Worm (Caenorhabditis elegans): ENCODE data around the gene toe-2.
A peak's percentile ranks its signal among the peaks of the same experiment; 100 is the strongest.

The toe-2 gene

DNA sequence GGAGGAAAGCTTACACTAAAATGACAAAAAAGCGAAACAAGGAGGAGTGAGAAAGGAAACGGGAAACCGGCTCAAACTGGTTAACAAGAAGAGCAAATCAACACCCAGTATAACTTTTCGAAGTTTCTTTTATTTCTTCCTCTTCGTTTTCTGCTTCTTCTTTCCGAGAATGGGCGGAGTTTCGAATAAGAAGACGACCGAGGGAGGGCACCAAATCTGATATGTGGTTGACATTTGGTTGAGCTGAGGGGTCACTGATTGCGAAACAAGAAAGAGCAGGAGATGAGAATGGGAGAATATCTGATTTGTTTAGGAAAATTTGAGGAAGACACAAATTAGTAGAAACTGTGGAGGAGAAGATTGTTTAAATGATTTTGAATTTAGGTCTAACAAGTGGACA lies 22.6 kb downstream of the toe-2 start:
- peak; percentile 52 for TF ChIP-seq ces-1 (GFP tag; optimal IDR thresholded peaks at IDR 0.05)
- no peak for TF ChIP-seq cnd-1 (tag; optimal IDR thresholded peaks at IDR 0.05)

DNA sequence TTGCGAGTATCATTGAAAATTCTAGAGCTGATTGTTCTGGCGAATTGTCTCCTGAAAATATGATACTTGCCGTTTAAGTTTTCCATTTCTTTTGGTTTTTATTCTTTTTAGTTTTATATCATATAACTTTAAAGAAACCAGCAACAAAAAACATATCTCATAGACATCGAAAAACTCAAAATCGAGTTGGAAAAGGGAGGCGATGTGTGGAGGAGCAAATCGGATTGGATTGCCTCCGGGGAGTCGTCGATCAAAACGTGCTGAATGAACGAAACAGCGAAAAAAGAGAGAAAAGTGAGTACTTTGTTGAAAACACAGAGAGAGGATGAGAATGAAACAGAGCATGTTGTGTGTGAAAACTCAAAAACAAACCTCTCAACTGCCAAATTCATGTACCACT lies 24.0 kb downstream of the toe-2 start:
- TF ChIP-seq ces-1 (GFP tag; optimal IDR thresholded peaks at IDR 0.05): peak; percentile 34
- no peak for TF ChIP-seq mep-1 (tag; optimal IDR thresholded peaks at IDR 0.05)

DNA sequence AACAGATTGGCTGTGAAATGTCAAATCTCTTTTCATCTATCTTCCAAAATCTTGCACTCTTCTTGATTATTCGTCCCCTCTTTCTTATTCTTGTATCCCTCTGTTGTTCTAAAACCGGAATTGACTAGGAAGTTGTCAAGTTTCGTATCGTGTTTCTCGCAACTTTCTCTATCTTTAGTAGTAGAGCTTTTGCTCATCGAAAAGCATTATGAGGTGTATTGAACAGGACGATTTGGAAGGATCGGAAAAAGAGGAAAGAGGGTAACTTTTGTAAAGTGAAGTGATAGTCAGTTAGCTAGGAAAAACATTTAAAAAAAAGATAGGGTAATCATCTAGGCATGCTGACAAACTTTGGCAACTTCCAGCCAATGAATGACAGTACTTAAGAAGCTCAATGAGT lies 24.7 kb downstream of the toe-2 start:
- no peak for TF ChIP-seq unc-120 (tag; optimal IDR thresholded peaks at IDR 0.05; ENCODE audit: poor library complexity, severe bottlenecking)
- no peak for TF ChIP-seq ceh-43 (GFP tag; optimal IDR thresholded peaks at IDR 0.05)
- TF ChIP-seq ceh-83 (GFP tag; optimal IDR thresholded peaks at IDR 0.05): no peak
- no peak for TF ChIP-seq lin-13 (tag; optimal IDR thresholded peaks at IDR 0.05)
- no peak for TF ChIP-seq ceh-39 (tag; optimal IDR thresholded peaks at IDR 0.05)
- TF ChIP-seq drap-1 (GFP tag; optimal IDR thresholded peaks at IDR 0.05): no peak
- TF ChIP-seq flh-1 (GFP tag; optimal IDR thresholded peaks at IDR 0.05): no peak
- no peak for TF ChIP-seq blmp-1 (tag; optimal IDR thresholded peaks at IDR 0.05)

DNA sequence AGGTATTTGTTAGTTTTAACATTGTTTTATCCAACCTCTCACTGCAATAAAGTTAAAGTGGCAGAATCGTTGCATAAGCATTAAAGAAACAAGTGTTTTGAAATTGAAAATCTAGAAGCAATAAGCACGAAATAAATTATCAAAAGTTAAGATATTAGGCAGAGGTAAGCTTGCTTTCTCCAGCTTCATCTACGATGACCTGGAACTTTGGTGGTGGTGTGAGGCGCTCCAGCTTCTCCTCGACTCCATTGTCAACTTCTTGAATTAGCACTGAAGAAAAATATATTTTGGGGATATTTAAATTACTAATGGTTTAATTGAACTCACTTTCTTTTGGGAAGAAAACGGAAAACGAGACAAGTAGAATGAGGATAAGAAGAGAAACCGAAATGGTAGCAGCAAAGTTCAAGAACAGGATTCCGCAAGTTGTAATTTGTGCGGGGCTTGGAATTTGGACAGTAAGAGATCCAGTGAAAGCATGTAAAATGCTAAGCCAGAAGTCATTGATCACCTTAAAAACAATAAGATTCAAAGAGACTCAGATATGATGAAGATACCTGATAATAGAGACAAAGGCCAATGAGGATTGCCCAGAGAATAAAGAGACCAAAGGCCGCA lies 27.4 kb downstream of the toe-2 start:
- no peak for TF ChIP-seq snpc-4 (tag; optimal IDR thresholded peaks at IDR 0.05)
- TF ChIP-seq lin-32 (GFP tag; optimal IDR thresholded peaks at IDR 0.05): no peak
- no peak for TF ChIP-seq zip-8 (tag; optimal IDR thresholded peaks at IDR 0.05)
- no peak for TF ChIP-seq unc-120 (tag; optimal IDR thresholded peaks at IDR 0.05; ENCODE audit: poor library complexity, severe bottlenecking)
- no peak for TF ChIP-seq cnd-1 (tag; optimal IDR thresholded peaks at IDR 0.05)
- TF ChIP-seq ceh-39 (tag; optimal IDR thresholded peaks at IDR 0.05): no peak
- no peak for TF ChIP-seq nhr-2 (tag; optimal IDR thresholded peaks at IDR 0.05)
- no peak for TF ChIP-seq M03D4.4 (tag; optimal IDR thresholded peaks at IDR 0.05)
- TF ChIP-seq drap-1 (GFP tag; optimal IDR thresholded peaks at IDR 0.05): no peak
- TF ChIP-seq ham-2 (GFP tag; optimal IDR thresholded peaks at IDR 0.05): no peak
- TF ChIP-seq lsy-2 (tag; optimal IDR thresholded peaks at IDR 0.05): no peak
- no peak for TF ChIP-seq flh-1 (GFP tag; optimal IDR thresholded peaks at IDR 0.05)
- TF ChIP-seq nhr-12 (tag; optimal IDR thresholded peaks at IDR 0.05): no peak
- no peak for TF ChIP-seq elt-1 (tag; optimal IDR thresholded peaks at IDR 0.05; ENCODE audit: borderline replicate concordance, insufficient read depth)
- TF ChIP-seq lin-13 (tag; optimal IDR thresholded peaks at IDR 0.05): no peak
- no peak for TF ChIP-seq ztf-11 (tag; optimal IDR thresholded peaks at IDR 0.05)
- no peak for TF ChIP-seq ces-1 (GFP tag; optimal IDR thresholded peaks at IDR 0.05)
- TF ChIP-seq nhr-237 (tag; optimal IDR thresholded peaks at IDR 0.05): no peak
- no peak for TF ChIP-seq sptf-1 (tag; optimal IDR thresholded peaks at IDR 0.05)
- TF ChIP-seq blmp-1 (tag; optimal IDR thresholded peaks at IDR 0.05): no peak

DNA sequence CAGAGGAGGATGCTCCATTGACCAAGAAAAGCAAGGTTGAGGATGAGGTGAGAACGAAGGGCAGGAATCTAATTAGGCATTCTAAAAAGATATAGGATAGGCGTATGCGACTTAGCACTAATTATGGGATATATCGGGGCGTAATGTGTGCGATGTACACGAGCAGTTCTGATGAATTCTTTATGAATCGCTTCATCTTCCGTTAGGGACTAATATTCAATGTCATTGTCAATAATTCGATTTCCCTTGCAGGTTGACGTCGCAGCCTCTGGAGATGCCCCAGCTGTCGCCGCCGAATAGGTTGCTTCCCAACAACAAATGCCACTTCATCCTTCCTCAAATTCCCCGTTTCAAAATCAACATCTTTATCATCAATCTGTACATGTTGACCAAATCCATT lies 28.0 kb downstream of the toe-2 start:
- TF ChIP-seq ces-1 (GFP tag; optimal IDR thresholded peaks at IDR 0.05): peak; percentile 90
- TF ChIP-seq elt-1 (tag; optimal IDR thresholded peaks at IDR 0.05; ENCODE audit: borderline replicate concordance, insufficient read depth): no peak

DNA sequence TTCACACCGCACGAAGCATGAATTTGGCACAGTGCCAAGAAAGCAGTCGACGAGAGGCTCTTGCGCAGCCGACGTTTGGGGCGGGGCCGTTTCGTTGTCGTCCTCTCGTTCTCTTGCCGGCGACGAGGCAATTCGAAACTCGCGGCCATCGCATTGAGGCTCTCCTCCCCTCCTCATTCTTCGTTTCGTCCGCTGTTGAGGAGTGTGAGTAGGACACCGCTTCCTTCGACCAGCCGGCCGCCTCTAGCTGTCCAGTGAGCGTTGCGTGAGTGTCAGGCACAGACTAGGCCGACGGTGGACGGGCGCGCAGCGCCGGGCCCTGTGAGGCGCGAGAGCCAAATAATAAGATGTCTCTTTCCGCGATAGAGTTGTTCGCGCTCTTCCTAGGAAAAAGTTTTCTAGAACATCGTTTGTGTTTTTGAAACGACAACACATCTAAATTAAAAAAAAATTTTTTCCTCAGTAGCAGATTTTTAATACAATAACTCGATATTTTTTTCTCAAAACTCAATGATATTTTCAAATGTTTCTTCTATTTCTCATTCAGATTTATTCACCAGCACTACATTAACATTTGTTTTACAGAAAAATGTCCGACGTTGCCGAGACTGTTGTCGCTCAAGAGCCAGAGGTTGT lies 29.2 kb downstream of the toe-2 start, which contains the start of the genes T28D9.11 and T28D9.1:
T28D9.11 (minus strand) TSS at position 177 of the 636 bp plus-strand sequence.
T28D9.1 (plus strand) TSS at position 586 of the 636 bp plus-strand sequence.
- TF ChIP-seq ztf-11 (tag; optimal IDR thresholded peaks at IDR 0.05) (peak; percentile 29), ceh-43 (GFP tag; optimal IDR thresholded peaks at IDR 0.05) (peak; percentile 19), nhr-76 (tag; optimal IDR thresholded peaks at IDR 0.05) (no peak), bed-3 (GFP tag; optimal IDR thresholded peaks at IDR 0.05) (no peak), mep-1 (tag; optimal IDR thresholded peaks at IDR 0.05) (no peak), cnd-1 (tag; optimal IDR thresholded peaks at IDR 0.05) (peak; percentile 75), hlh-1 (tag; optimal IDR thresholded peaks at IDR 0.05) (peak; percentile 29), lin-13 (tag; optimal IDR thresholded peaks at IDR 0.05) (no peak), lsy-2 (tag; optimal IDR thresholded peaks at IDR 0.05) (no peak), pha-4 (tag; optimal IDR thresholded peaks at IDR 0.05) (no peak), lin-32 (GFP tag; optimal IDR thresholded peaks at IDR 0.05) (peak; percentile 31), elt-1 (tag; optimal IDR thresholded peaks at IDR 0.05; ENCODE audit: borderline replicate concordance, insufficient read depth) (no peak), mab-5 (tag; optimal IDR thresholded peaks at IDR 0.05) (no peak), snpc-4 (tag; optimal IDR thresholded peaks at IDR 0.05) (no peak), tbx-8 (GFP tag; optimal IDR thresholded peaks at IDR 0.05) (no peak), flh-1 (GFP tag; optimal IDR thresholded peaks at IDR 0.05) (no peak), sptf-1 (tag; optimal IDR thresholded peaks at IDR 0.05) (peak; percentile 64), M03D4.4 (tag; optimal IDR thresholded peaks at IDR 0.05) (peak; percentile 74), unc-120 (tag; optimal IDR thresholded peaks at IDR 0.05; ENCODE audit: poor library complexity, severe bottlenecking) (peak; percentile 37), ham-2 (GFP tag; optimal IDR thresholded peaks at IDR 0.05) (peak; percentile 58), unc-39 (tag; optimal IDR thresholded peaks at IDR 0.05) (no peak), nhr-12 (tag; optimal IDR thresholded peaks at IDR 0.05) (no peak), elt-3 (tag; optimal IDR thresholded peaks at IDR 0.05) (no peak), zip-8 (tag; optimal IDR thresholded peaks at IDR 0.05) (no peak), unc-62 (GFP tag; optimal IDR thresholded peaks at IDR 0.05) (no peak), ces-1 (GFP tag; optimal IDR thresholded peaks at IDR 0.05) (no peak), nhr-237 (tag; optimal IDR thresholded peaks at IDR 0.05) (no peak), ceh-83 (GFP tag; optimal IDR thresholded peaks at IDR 0.05) (no peak), ceh-39 (tag; optimal IDR thresholded peaks at IDR 0.05) (no peak), nhr-2 (tag; optimal IDR thresholded peaks at IDR 0.05) (no peak), sem-2 (GFP tag; optimal IDR thresholded peaks at IDR 0.05) (no peak), blmp-1 (tag; optimal IDR thresholded peaks at IDR 0.05) (no peak), nhr-28 (tag; optimal IDR thresholded peaks at IDR 0.05) (no peak), drap-1 (GFP tag; optimal IDR thresholded peaks at IDR 0.05) (peak; percentile 48)

Data from whole organism, mixed stage, embryonic.